Worm (Caenorhabditis elegans) whole organism, L2 larva: ENCODE results near the gene C44B7.7.

Experiments
- egl-27 ChIP-seq: sonication (generic microtip); optimal IDR thresholded peaks from 3 replicates; lab custom pipeline; 2017; ENCODE audit warnings: missing biosample characterization, missing genetic modification reagents, missing genetic modification characterization
- elt-1 ChIP-seq: fragments of 150-350 bp; optimal IDR thresholded peaks from 2 replicates; lab custom pipeline; 2014; ENCODE audit warnings: missing biosample characterization, missing genetic modification characterization
- elt-3 ChIP-seq: sonication (generic microtip); optimal IDR thresholded peaks from 2 replicates; lab custom pipeline; 2017; ENCODE audit warnings: missing biosample characterization, missing genetic modification characterization
- mbf-1 ChIP-seq: sonication (generic microtip); optimal IDR thresholded peaks from 2 replicates; lab custom pipeline; 2017; ENCODE audit warnings: missing biosample characterization, missing genetic modification characterization
- skn-1 ChIP-seq: sonication (generic microtip); optimal IDR thresholded peaks from 2 replicates; lab custom pipeline; 2017; ENCODE audit warnings: missing biosample characterization, missing genetic modification characterization

ce11 chrII:6847917-6848379 lies 32.0 kb downstream of the C44B7.7 start, which contains the start of gene tbc-6:
- TF ChIP-seq elt-3, result no peak
- TF ChIP-seq elt-1 (tag; lab: Kevin White, UChicago), result no peak
- no peak for TF ChIP-seq skn-1 (tag; lab: Kevin White, UChicago)
- peak; percentile 82 for TF ChIP-seq egl-27 (tag; lab: Kevin White, UChicago)
- TF ChIP-seq mbf-1 (tag; lab: Kevin White, UChicago), result no peak
